Worm (Caenorhabditis elegans) whole organism, L2 larva: ENCODE measurements around the gene nspc-18.

Experiments
- aly-2 ChIP-seq: fragments of 150-350 bp; optimal IDR thresholded peaks from 2 replicates; lab custom pipeline; 2014; ENCODE audit warnings: missing biosample characterization, missing genetic modification characterization
- ama-1 ChIP-seq: fragments of 150-350 bp; optimal IDR thresholded peaks from 2 replicates; lab custom pipeline; 2018; ENCODE audit warnings: inconsistent platforms
- egl-27 ChIP-seq: sonication (generic microtip); optimal IDR thresholded peaks from 3 replicates; lab custom pipeline; 2017; ENCODE audit warnings: missing biosample characterization, missing genetic modification reagents, missing genetic modification characterization
- elt-3 ChIP-seq: sonication (generic microtip); optimal IDR thresholded peaks from 2 replicates; lab custom pipeline; 2017; ENCODE audit warnings: missing biosample characterization, missing genetic modification characterization
- lin-11 ChIP-seq: fragments of 150-350 bp; sonication (generic microtip); optimal IDR thresholded peaks from 2 replicates; lab custom pipeline; 2014; ENCODE audit warnings: missing biosample characterization, missing genetic modification characterization, inconsistent platforms, mixed read lengths
- lin-13 ChIP-seq: fragments of 150-350 bp; optimal IDR thresholded peaks from 2 replicates; lab custom pipeline; 2014; ENCODE audit warnings: missing biosample characterization, missing genetic modification reagents, missing genetic modification characterization
- ztf-11 ChIP-seq: sonication (generic microtip); optimal IDR thresholded peaks from 2 replicates; lab custom pipeline; 2017; ENCODE audit warnings: missing biosample characterization, missing genetic modification characterization

DNA sequence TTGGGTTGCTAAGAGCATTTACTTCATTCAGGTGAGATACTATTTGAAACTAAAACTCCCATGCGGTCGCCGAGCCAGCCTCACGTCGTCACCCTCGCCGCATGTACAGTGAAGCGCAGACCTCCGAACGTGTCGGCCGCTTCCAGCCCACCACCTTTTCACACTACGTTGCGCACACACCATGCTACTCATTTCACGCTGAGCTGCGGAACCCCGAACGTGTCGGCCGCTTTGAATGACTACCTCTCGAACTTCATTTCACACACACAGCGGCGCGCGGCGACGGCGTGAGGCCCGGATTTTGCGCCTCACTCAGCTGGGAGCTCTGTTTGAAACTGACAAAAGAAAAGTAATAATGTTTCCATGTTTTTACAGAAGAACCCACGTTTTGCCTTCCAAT lies 45.8 kb downstream of the nspc-18 start:
- TF ChIP-seq lin-13 (GFP tag; lab: Kevin White, UChicago) (no peak), lin-11 (tag; lab: Kevin White, UChicago) (no peak), egl-27 (tag; lab: Kevin White, UChicago) (no peak), ama-1 (lab: Kevin White, UChicago) (no peak), elt-3 (tag; lab: Kevin White, UChicago) (no peak), ztf-11 (tag; lab: Kevin White, UChicago) (no peak), aly-2 (no peak)
